Fruit fly (Drosophila melanogaster) whole organism, embryonic: ENCODE data around the gene pxb.

Experiments
- Abd-B ChIP-seq: fragments of 200-800 bp; sonication (Bioruptor generic); optimal IDR thresholded peaks from 2 replicates; lab custom pipeline; 2018; ENCODE audit warnings: missing biosample characterization, mild to moderate bottlenecking, missing genetic modification characterization, moderate library complexity
- B-H1 ChIP-seq: fragments of 200-800 bp; sonication (Bioruptor generic); IDR thresholded peaks from 3 replicates; pipeline ENCODE4 v1.3.6; 2022; ENCODE audit warnings: missing biosample characterization, missing genetic modification characterization
- BEAF-32 ChIP-seq: fragments of 200-800 bp; sonication (Bioruptor generic); optimal IDR thresholded peaks from 3 replicates; lab custom pipeline; 2017; ENCODE audit warnings: missing biosample characterization, missing genetic modification characterization, mild to moderate bottlenecking, moderate library complexity, missing genetic modification reagents
- CG10267 ChIP-seq: fragments of 200-800 bp; sonication (Bioruptor generic); optimal IDR thresholded peaks from 2 replicates; lab custom pipeline; 2018; ENCODE audit warnings: missing biosample characterization, mild to moderate bottlenecking, missing genetic modification characterization, moderate library complexity
- CG10321 ChIP-seq: fragments of 200-800 bp; sonication (Bioruptor generic); IDR thresholded peaks from 2 replicates; pipeline ENCODE4 v1.3.6; 2022; ENCODE audit warnings: missing biosample characterization, missing genetic modification characterization
- CG10366 ChIP-seq: fragments of 200-800 bp; sonication (Bioruptor generic); IDR thresholded peaks from 2 replicates; pipeline ENCODE4 v1.3.6; 2022; ENCODE audit warnings: missing biosample characterization, missing genetic modification characterization
- CG10979 ChIP-seq: fragments of 200-800 bp; sonication (Bioruptor generic); optimal IDR thresholded peaks from 2 replicates; lab custom pipeline; 2018; ENCODE audit warnings: missing biosample characterization, mild to moderate bottlenecking, missing genetic modification characterization, moderate library complexity
- CG11695 ChIP-seq: fragments of 200-800 bp; sonication (Bioruptor generic); IDR thresholded peaks from 3 replicates; pipeline ENCODE4 v1.3.6; 2022; ENCODE audit warnings: missing biosample characterization, missing genetic modification characterization
- CG13287 ChIP-seq: fragments of 200-800 bp; sonication (Bioruptor generic); IDR thresholded peaks from 2 replicates; pipeline ENCODE4 v1.3.6; 2022; ENCODE audit warnings: missing biosample characterization, missing genetic modification characterization; ENCODE audit not compliant: partially characterized antibody
- CG13424 ChIP-seq: fragments of 200-800 bp; sonication (Bioruptor generic); optimal IDR thresholded peaks from 2 replicates; lab custom pipeline; 2019; ENCODE audit warnings: missing biosample characterization, mild to moderate bottlenecking, missing genetic modification characterization, moderate library complexity
- CG14965 ChIP-seq: fragments of 200-800 bp; sonication (Bioruptor generic); optimal IDR thresholded peaks from 2 replicates; lab custom pipeline; 2016; ENCODE audit warnings: missing biosample characterization, missing genetic modification characterization, borderline replicate concordance
- CG17328 ChIP-seq: fragments of 200-800 bp; sonication (Bioruptor generic); IDR thresholded peaks from 2 replicates; pipeline ENCODE4 v1.3.6; 2022; ENCODE audit warnings: missing biosample characterization, missing genetic modification characterization
- CG30431 ChIP-seq: fragments of 200-800 bp; sonication (Bioruptor generic); optimal IDR thresholded peaks from 2 replicates; lab custom pipeline; 2017; ENCODE audit warnings: missing biosample characterization, missing genetic modification characterization
- CG4404 ChIP-seq: fragments of 200-800 bp; sonication (Bioruptor generic); IDR thresholded peaks from 2 replicates; pipeline ENCODE4 v1.3.6; 2022; ENCODE audit warnings: missing biosample characterization, missing genetic modification characterization
- CG4424 ChIP-seq: fragments of 200-800 bp; sonication (Bioruptor generic); optimal IDR thresholded peaks from 3 replicates; lab custom pipeline; 2016; ENCODE audit warnings: missing biosample characterization, missing genetic modification characterization
- CG5245 ChIP-seq: fragments of 200-800 bp; sonication (Bioruptor generic); optimal IDR thresholded peaks from 3 replicates; lab custom pipeline; 2016; ENCODE audit warnings: missing biosample characterization, missing genetic modification characterization
- CG6765 ChIP-seq: fragments of 200-800 bp; sonication (Bioruptor generic); optimal IDR thresholded peaks from 3 replicates; lab custom pipeline; 2017; ENCODE audit warnings: missing biosample characterization, mild to moderate bottlenecking, missing genetic modification characterization
- CG6854 ChIP-seq: fragments of 200-800 bp; sonication (Bioruptor generic); optimal IDR thresholded peaks from 3 replicates; lab custom pipeline; 2017; ENCODE audit warnings: missing biosample characterization, mild to moderate bottlenecking, missing genetic modification characterization
- CG7839 ChIP-seq: fragments of 200-800 bp; sonication (Bioruptor generic); optimal IDR thresholded peaks from 3 replicates; lab custom pipeline; 2018; ENCODE audit warnings: missing biosample characterization, mild to moderate bottlenecking, missing genetic modification characterization, moderate library complexity
- CG9215 ChIP-seq: fragments of 200-800 bp; sonication (Bioruptor generic); IDR thresholded peaks from 2 replicates; pipeline ENCODE4 v1.3.6; 2022; ENCODE audit warnings: missing biosample characterization, missing genetic modification characterization
- CoRest ChIP-seq: fragments of 200-800 bp; sonication (Bioruptor generic); optimal IDR thresholded peaks from 3 replicates; lab custom pipeline; 2018; ENCODE audit warnings: missing biosample characterization, mild to moderate bottlenecking, missing genetic modification characterization, moderate library complexity
- CrebB ChIP-seq: fragments of 200-800 bp; sonication (Bioruptor generic); optimal IDR thresholded peaks from 3 replicates; lab custom pipeline; 2018; ENCODE audit warnings: missing biosample characterization, mild to moderate bottlenecking, missing genetic modification characterization
- Dfd ChIP-seq, 2 experiments: fragments of >200 bp; optimal IDR thresholded peaks; 2 replicates each; lab custom pipeline; 2017; ENCODE audit warnings: missing biosample characterization in 2 of 2, missing genetic modification characterization in 2 of 2
- Dll ChIP-seq: fragments of 200-800 bp; sonication (Bioruptor generic); IDR thresholded peaks from 4 replicates; pipeline ENCODE4 v1.3.6; 2022; ENCODE audit warnings: missing biosample characterization, missing genetic modification characterization; ENCODE audit not compliant: partially characterized antibody
- Fer3 ChIP-seq: fragments of 200-800 bp; sonication (Bioruptor generic); optimal IDR thresholded peaks from 2 replicates; lab custom pipeline; 2018; ENCODE audit warnings: missing biosample characterization, mild to moderate bottlenecking, missing genetic modification characterization, moderate library complexity
- Hr3 ChIP-seq: fragments of 200-800 bp; sonication (Bioruptor generic); optimal IDR thresholded peaks from 3 replicates; lab custom pipeline; 2016; ENCODE audit warnings: missing biosample characterization, missing genetic modification characterization
- Six4 ChIP-seq: fragments of 200-800 bp; sonication (Bioruptor generic); optimal IDR thresholded peaks from 2 replicates; lab custom pipeline; 2016; ENCODE audit warnings: missing biosample characterization, missing genetic modification characterization
- Sox102F ChIP-seq: fragments of 200-800 bp; sonication (Bioruptor generic); optimal IDR thresholded peaks from 2 replicates; lab custom pipeline; 2018; ENCODE audit warnings: missing biosample characterization, mild to moderate bottlenecking, missing genetic modification characterization, moderate library complexity
- Spps ChIP-seq: fragments of 200-800 bp; sonication (Bioruptor generic); optimal IDR thresholded peaks from 2 replicates; lab custom pipeline; 2018; ENCODE audit warnings: missing biosample characterization, mild to moderate bottlenecking, missing genetic modification characterization
- Sry-β ChIP-seq: fragments of 200-800 bp; sonication (Bioruptor generic); optimal IDR thresholded peaks from 2 replicates; lab custom pipeline; 2018; ENCODE audit warnings: missing biosample characterization, mild to moderate bottlenecking, missing genetic modification characterization, moderate library complexity
- Tbp ChIP-seq: fragments of >200 bp; optimal IDR thresholded peaks from 2 replicates; lab custom pipeline; 2018; ENCODE audit warnings: missing biosample characterization, missing genetic modification characterization
- Usf ChIP-seq: fragments of 200-800 bp; sonication (Bioruptor generic); optimal IDR thresholded peaks from 2 replicates; lab custom pipeline; 2017; ENCODE audit warnings: missing genotype, missing biosample characterization, missing genetic modification characterization
- Xbp1 ChIP-seq: fragments of 200-800 bp; sonication (Bioruptor generic); optimal IDR thresholded peaks from 3 replicates; lab custom pipeline; 2016; ENCODE audit warnings: missing biosample characterization, mild to moderate bottlenecking, missing genetic modification characterization
- ase ChIP-seq: fragments of 200-800 bp; sonication (Bioruptor generic); IDR thresholded peaks from 3 replicates; pipeline ENCODE4 v1.3.6; 2022; ENCODE audit warnings: missing biosample characterization, missing genetic modification characterization
- bcd ChIP-seq: fragments of 200-800 bp; sonication (Bioruptor generic); optimal IDR thresholded peaks from 2 replicates; lab custom pipeline; 2017; ENCODE audit warnings: missing biosample characterization, mild to moderate bottlenecking, missing genetic modification characterization
- da ChIP-seq: fragments of 200-800 bp; sonication (Bioruptor generic); optimal IDR thresholded peaks from 2 replicates; lab custom pipeline; 2016; ENCODE audit warnings: missing biosample characterization, missing genetic modification characterization
- fd102C ChIP-seq: fragments of 200-800 bp; sonication (Bioruptor generic); optimal IDR thresholded peaks from 2 replicates; lab custom pipeline; 2018; ENCODE audit warnings: missing biosample characterization, mild to moderate bottlenecking, missing genetic modification characterization, moderate library complexity
- fd64A ChIP-seq: fragments of 200-800 bp; sonication (Bioruptor generic); optimal IDR thresholded peaks from 3 replicates; lab custom pipeline; 2018; ENCODE audit warnings: missing biosample characterization, mild to moderate bottlenecking, missing genetic modification characterization
- fd96Cb ChIP-seq: fragments of 200-800 bp; sonication (Bioruptor generic); optimal IDR thresholded peaks from 2 replicates; lab custom pipeline; 2018; ENCODE audit warnings: missing biosample characterization, mild to moderate bottlenecking, missing genetic modification characterization, moderate library complexity
- gcm2 ChIP-seq: fragments of 200-800 bp; sonication (Bioruptor generic); optimal IDR thresholded peaks from 2 replicates; lab custom pipeline; 2016; ENCODE audit warnings: missing biosample characterization, missing genetic modification characterization
- gsb-n ChIP-seq: fragments of 200-800 bp; sonication (Bioruptor generic); optimal IDR thresholded peaks from 3 replicates; lab custom pipeline; 2018; ENCODE audit warnings: missing biosample characterization, mild to moderate bottlenecking, missing genetic modification characterization
- kay ChIP-seq: fragments of 200-800 bp; sonication (Bioruptor generic); optimal IDR thresholded peaks from 2 replicates; lab custom pipeline; 2016; ENCODE audit warnings: missing biosample characterization, missing genetic modification characterization
- lmd ChIP-seq: fragments of 200-800 bp; sonication (Bioruptor generic); IDR thresholded peaks from 2 replicates; pipeline ENCODE4 v1.3.6; 2022; ENCODE audit warnings: missing biosample characterization, missing genetic modification characterization
- lola ChIP-seq, 3 experiments: fragments of >200 bp in 2 of 3; fragments of 200-800 bp in 1 of 3; sonication (Bioruptor generic) in 1 of 3; optimal IDR thresholded peaks; 2 replicates each; lab custom pipeline; 2017 to 2019; ENCODE audit warnings: missing biosample characterization in 3 of 3, missing genetic modification characterization in 3 of 3, mild to moderate bottlenecking in 1 of 3, moderate library complexity in 1 of 3
- onecut ChIP-seq: fragments of 200-800 bp; sonication (Bioruptor generic); IDR thresholded peaks from 2 replicates; pipeline ENCODE4 v1.3.6; 2022; ENCODE audit warnings: missing biosample characterization, missing genetic modification characterization
- row ChIP-seq: fragments of 200-800 bp; sonication (Bioruptor generic); IDR thresholded peaks from 3 replicates; pipeline ENCODE4 v1.3.6; 2022; ENCODE audit warnings: missing biosample characterization, missing genetic modification characterization
- tap ChIP-seq: fragments of 200-800 bp; optimal IDR thresholded peaks from 3 replicates; lab custom pipeline; 2019; ENCODE audit warnings: missing biosample characterization, mild to moderate bottlenecking, missing genetic modification characterization, moderate library complexity
- usp ChIP-seq: fragments of >200 bp; optimal IDR thresholded peaks from 2 replicates; lab custom pipeline; 2017; ENCODE audit warnings: missing biosample characterization, missing genetic modification characterization
- zf30C ChIP-seq: fragments of 200-800 bp; sonication (Bioruptor generic); optimal IDR thresholded peaks from 3 replicates; lab custom pipeline; 2018; ENCODE audit warnings: missing biosample characterization, mild to moderate bottlenecking, missing genetic modification characterization
- zfh1 ChIP-seq: fragments of 200-800 bp; sonication (Bioruptor generic); IDR thresholded peaks from 3 replicates; pipeline ENCODE4 v1.3.6; 2022; ENCODE audit warnings: missing biosample characterization, missing genetic modification characterization

Gene pxb

dm6 chr3R:15652632-15653248, 13.2 kb upstream of the pxb start (continued):
- TF ChIP-seq Usf (GFP tag; lab: Kevin White, UChicago) (no peak), CrebB (no peak), CG10366 (no peak), BEAF-32 (GFP tag; lab: Kevin White, UChicago) (no peak), CG5245 (GFP tag; lab: Kevin White, UChicago) (peak; percentile 20), CG6854 (GFP tag; lab: Kevin White, UChicago) (no peak), CG14965 (no peak), CG17328 (GFP tag; lab: Robert Waterston, UW) (peak; percentile 26; the same call in 1 of the 2 replicates), da (GFP tag; lab: Kevin White, UChicago) (no peak), CG13424 (peak; percentile 30), CG10267 (tag; lab: Kevin White, UChicago) (peak; percentile 74), gcm2 (GFP tag; lab: Kevin White, UChicago) (no peak), bcd (no peak), Fer3 (tag; lab: Kevin White, UChicago) (no peak), Six4 (GFP tag; lab: Kevin White, UChicago) (peak; percentile 22), CG10979 (tag; lab: Kevin White, UChicago) (peak; percentile 85), Tbp (GFP tag; lab: Kevin White, UChicago) (no peak), CG9215 (no peak), CoRest (tag; lab: Kevin White, UChicago) (peak; percentile 57), usp (GFP tag; lab: Kevin White, UChicago) (no peak), CG7839 (tag; lab: Kevin White, UChicago) (peak; percentile 56), row (GFP tag; lab: Robert Waterston, UW) (peak; percentile 40; the same call in 2 of the 3 replicates), Dfd (GFP tag; optimal IDR thresholded peaks at IDR 0.05; lab: Kevin White, UChicago) (no peak), Abd-B (peak; percentile 30), CG11695 (no peak), Sry-β (GFP tag; lab: Kevin White, UChicago) (peak; percentile 5), CG10321 (GFP tag; lab: Robert Waterston, UW) (peak; percentile 74), tap (tag; lab: Kevin White, UChicago) (peak; percentile 21), Xbp1 (GFP tag; lab: Kevin White, UChicago) (peak; percentile 8), CG30431 (GFP tag; lab: Kevin White, UChicago) (no peak), kay (GFP tag; lab: Kevin White, UChicago) (no peak), lmd (GFP tag; lab: Robert Waterston, UW) (peak; percentile 14; the same call in 1 of the 2 replicates), onecut (GFP tag; lab: Robert Waterston, UW) (peak; percentile 34; the same call in 1 of the 2 replicates), Spps (tag; lab: Kevin White, UChicago) (peak; percentile 69), zfh1 (GFP tag; lab: Robert Waterston, UW) (peak; percentile 75; the same call in 2 of the 3 replicates), CG6765 (GFP tag; lab: Kevin White, UChicago) (no peak), fd102C (GFP tag; lab: Kevin White, UChicago) (peak; percentile 41), B-H1 (GFP tag; lab: Robert Waterston, UW) (no peak), fd96Cb (peak; percentile 71), Dll (no peak), zf30C (GFP tag; lab: Kevin White, UChicago) (peak; percentile 30), gsb-n (tag; lab: Kevin White, UChicago) (peak; percentile 60), CG4424 (peak; percentile 58), CG13287 (GFP tag; lab: Robert Waterston, UW) (no peak), fd64A (GFP tag; lab: Kevin White, UChicago) (no peak), CG4404 (GFP tag; lab: Robert Waterston, UW) (peak; percentile 54), lola (GFP tag; optimal IDR thresholded peaks at IDR 0.05; lab: Kevin White, UChicago) (peak in 1 of 3 experiments; percentile 74), Hr3 (GFP tag; lab: Kevin White, UChicago) (peak; percentile 27), Sox102F (GFP tag; lab: Kevin White, UChicago) (peak; percentile 30), ase (no peak)
